Worm (Caenorhabditis elegans): ENCODE measurements around the gene snt-2.

Gene snt-2

ce11 chrIII:764404-764803, 29.1 kb downstream of the snt-2 start:
- TF ChIP-seq fos-1 (tag; optimal IDR thresholded peaks at IDR 0.05) (no peak), ZK546.5 (tag; optimal IDR thresholded peaks at IDR 0.05) (no peak), unc-39 (tag; optimal IDR thresholded peaks at IDR 0.05) (no peak), nhr-67 (tag; optimal IDR thresholded peaks at IDR 0.05) (no peak), lin-15B (tag; optimal IDR thresholded peaks at IDR 0.05) (peak; percentile 18), ceh-16 (tag; optimal IDR thresholded peaks at IDR 0.05) (no peak), lin-39 (tag; optimal IDR thresholded peaks at IDR 0.05) (peak; percentile 49), elt-1 (tag; optimal IDR thresholded peaks at IDR 0.05) (no peak), ceh-28 (tag; optimal IDR thresholded peaks at IDR 0.05) (no peak), nfya-1 (tag; optimal IDR thresholded peaks at IDR 0.05; ENCODE audit: insufficient read depth) (peak; percentile 47), R02D3.7 (tag; optimal IDR thresholded peaks at IDR 0.05) (no peak), fkh-10 (GFP tag; optimal IDR thresholded peaks at IDR 0.05) (peak; percentile 57), daf-12 (tag; optimal IDR thresholded peaks at IDR 0.05) (no peak)

ce11 chrIII:762508-762907, 31.0 kb downstream of the snt-2 start:
- TF ChIP-seq ceh-16 (tag; optimal IDR thresholded peaks at IDR 0.05), result no peak

- TF ChIP-seq skn-1 (tag; optimal IDR thresholded peaks at IDR 0.05) (no peak), eor-1 (tag; optimal IDR thresholded peaks at IDR 0.05) (no peak), mdl-1 (tag; optimal IDR thresholded peaks at IDR 0.05) (no peak), ceh-16 (tag; optimal IDR thresholded peaks at IDR 0.05) (no peak), jun-1 (tag; optimal IDR thresholded peaks at IDR 0.05) (no peak), nhr-43 (tag; optimal IDR thresholded peaks at IDR 0.05; ENCODE audit: poor library complexity, severe bottlenecking) (no peak)
These were observed 32.1 kb downstream of the snt-2 start, which contains the start of gene nlp-52 for ce11 chrIII:761476-761875. nlp-52 (plus strand) TSS chrIII:761776.

- TF ChIP-seq nhr-25 (tag; optimal IDR thresholded peaks at IDR 0.05) (peak; percentile 69), nhr-237 (tag; optimal IDR thresholded peaks at IDR 0.05) (no peak), jun-1 (tag; optimal IDR thresholded peaks at IDR 0.05) (no peak), nhr-43 (tag; optimal IDR thresholded peaks at IDR 0.05; ENCODE audit: poor library complexity, severe bottlenecking) (peak; percentile 80), fkh-10 (GFP tag; optimal IDR thresholded peaks at IDR 0.05) (no peak), fkh-2 (tag; optimal IDR thresholded peaks at IDR 0.05) (no peak), nhr-23 (tag; optimal IDR thresholded peaks at IDR 0.05) (peak; percentile 1)
These were observed 33.9 kb downstream of the snt-2 start for ce11 chrIII:759675-760074.

ce11 chrIII:757981-758380, 35.6 kb downstream of the snt-2 start, which contains the start of gene T17H7.7:
T17H7.7 (minus strand) TSS chrIII:758081.
- no peak for TF ChIP-seq fkh-2 (tag; optimal IDR thresholded peaks at IDR 0.05)
- no peak for TF ChIP-seq fkh-10 (GFP tag; optimal IDR thresholded peaks at IDR 0.05)
- TF ChIP-seq nhr-237 (tag; optimal IDR thresholded peaks at IDR 0.05), result no peak
- no peak for TF ChIP-seq ceh-16 (tag; optimal IDR thresholded peaks at IDR 0.05)
- TF ChIP-seq sea-2 (GFP tag; optimal IDR thresholded peaks at IDR 0.05), result no peak
- TF ChIP-seq ama-1 (optimal IDR thresholded peaks at IDR 0.05), result no peak
- no peak for TF ChIP-seq lin-15B (tag; optimal IDR thresholded peaks at IDR 0.05)
- no peak for TF ChIP-seq pqm-1 (tag; optimal IDR thresholded peaks at IDR 0.05)
- no peak for TF ChIP-seq pha-4 (tag; optimal IDR thresholded peaks at IDR 0.05)
- no peak for TF ChIP-seq nhr-67 (tag; optimal IDR thresholded peaks at IDR 0.05)
- no peak for TF ChIP-seq skn-1 (tag; optimal IDR thresholded peaks at IDR 0.05)
- no peak for TF ChIP-seq mdl-1 (tag; optimal IDR thresholded peaks at IDR 0.05)
- TF ChIP-seq nhr-23 (tag; optimal IDR thresholded peaks at IDR 0.05), result no peak
- no peak for TF ChIP-seq ceh-82 (tag; optimal IDR thresholded peaks at IDR 0.05)
- TF ChIP-seq hmg-11 (tag; optimal IDR thresholded peaks at IDR 0.05), result no peak

- no peak for TF ChIP-seq elt-1 (tag; optimal IDR thresholded peaks at IDR 0.05)
- no peak for TF ChIP-seq ceh-9 (tag; optimal IDR thresholded peaks at IDR 0.05)
- TF ChIP-seq snpc-4 (tag; optimal IDR thresholded peaks at IDR 0.05), result no peak
- TF ChIP-seq nhr-77 (tag; optimal IDR thresholded peaks at IDR 0.05), result no peak
- no peak for TF ChIP-seq skn-1 (tag; optimal IDR thresholded peaks at IDR 0.05)
- no peak for TF ChIP-seq nfya-1 (tag; optimal IDR thresholded peaks at IDR 0.05; ENCODE audit: insufficient read depth)
- no peak for TF ChIP-seq nhr-76 (tag; optimal IDR thresholded peaks at IDR 0.05)
- TF ChIP-seq nhr-12 (tag; optimal IDR thresholded peaks at IDR 0.05), result no peak
- no peak for TF ChIP-seq nhr-25 (tag; optimal IDR thresholded peaks at IDR 0.05)
- TF ChIP-seq ceh-16 (tag; optimal IDR thresholded peaks at IDR 0.05), result no peak
- no peak for TF ChIP-seq nhr-237 (tag; optimal IDR thresholded peaks at IDR 0.05)
- no peak for TF ChIP-seq ceh-28 (tag; optimal IDR thresholded peaks at IDR 0.05)
- no peak for TF ChIP-seq R02D3.7 (tag; optimal IDR thresholded peaks at IDR 0.05)
- no peak for TF ChIP-seq egl-5 (tag; optimal IDR thresholded peaks at IDR 0.05)
- TF ChIP-seq nhr-28 (tag; optimal IDR thresholded peaks at IDR 0.05), result no peak
- TF ChIP-seq fos-1 (tag; optimal IDR thresholded peaks at IDR 0.05), result no peak
- no peak for TF ChIP-seq mml-1 (tag; optimal IDR thresholded peaks at IDR 0.05)
- no peak for TF ChIP-seq sea-2 (GFP tag; optimal IDR thresholded peaks at IDR 0.05)
These were observed 39.2 kb downstream of the snt-2 start for ce11 chrIII:754371-754770.
